Fruit fly (Drosophila melanogaster) whole organism, embryonic: ENCODE data around the gene CG43339.
A peak's percentile ranks its signal among the peaks of the same experiment; 100 is the strongest.

Experiments
- B-H1 ChIP-seq: fragments of 200-800 bp; sonication (Bioruptor generic); IDR thresholded peaks from 3 replicates; pipeline ENCODE4 v1.3.6; 2022; ENCODE audit warnings: missing biosample characterization, missing genetic modification characterization
- B-H2 ChIP-seq: fragments of 200-800 bp; sonication (Bioruptor generic); optimal IDR thresholded peaks from 2 replicates; lab custom pipeline; 2018; ENCODE audit warnings: missing biosample characterization, mild to moderate bottlenecking, missing genetic modification characterization
- CG10147 ChIP-seq: fragments of 200-800 bp; sonication (Bioruptor generic); optimal IDR thresholded peaks from 2 replicates; lab custom pipeline; 2019; ENCODE audit warnings: missing biosample characterization, mild to moderate bottlenecking, missing genetic modification characterization, moderate library complexity
- CG11398 ChIP-seq: fragments of 200-800 bp; sonication (Bioruptor generic); optimal IDR thresholded peaks from 2 replicates; lab custom pipeline; 2016; ENCODE audit warnings: missing biosample characterization, missing genetic modification characterization
- CG12769 ChIP-seq: fragments of 200-800 bp; sonication (Bioruptor generic); optimal IDR thresholded peaks from 2 replicates; lab custom pipeline; 2019; ENCODE audit warnings: missing biosample characterization, mild to moderate bottlenecking, missing genetic modification characterization, moderate library complexity
- CG13894 ChIP-seq: fragments of 200-800 bp; sonication (Bioruptor generic); optimal IDR thresholded peaks from 3 replicates; lab custom pipeline; 2018; ENCODE audit warnings: missing biosample characterization, mild to moderate bottlenecking, missing genetic modification characterization, moderate library complexity
- CG1603 ChIP-seq: fragments of 200-800 bp; sonication (Bioruptor generic); optimal IDR thresholded peaks from 2 replicates; lab custom pipeline; 2019; ENCODE audit warnings: missing biosample characterization, mild to moderate bottlenecking, missing genetic modification characterization, moderate library complexity
- CG16779 ChIP-seq: fragments of 200-800 bp; sonication (Bioruptor generic); IDR thresholded peaks from 2 replicates; pipeline ENCODE4 v1.3.6; 2022; ENCODE audit warnings: missing biosample characterization, missing genetic modification characterization
- CG17385 ChIP-seq: fragments of 200-800 bp; sonication (Bioruptor generic); optimal IDR thresholded peaks from 3 replicates; lab custom pipeline; 2018; ENCODE audit warnings: missing biosample characterization, mild to moderate bottlenecking, missing genetic modification characterization
- CG2120 ChIP-seq: fragments of 200-800 bp; sonication (Bioruptor generic); optimal IDR thresholded peaks from 3 replicates; lab custom pipeline; 2016; ENCODE audit warnings: missing biosample characterization, missing genetic modification characterization
- CG31365 ChIP-seq: fragments of 200-800 bp; sonication (Bioruptor generic); optimal IDR thresholded peaks from 2 replicates; lab custom pipeline; 2018; ENCODE audit warnings: missing biosample characterization, mild to moderate bottlenecking, missing genetic modification characterization
- CG7357 ChIP-seq: fragments of 200-800 bp; sonication (Bioruptor generic); IDR thresholded peaks from 3 replicates; pipeline ENCODE4 v1.3.6; 2022; ENCODE audit warnings: missing biosample characterization, missing genetic modification characterization
- CG7556 ChIP-seq: fragments of 200-800 bp; sonication (Bioruptor generic); optimal IDR thresholded peaks from 2 replicates; lab custom pipeline; 2017; ENCODE audit warnings: missing biosample characterization, mild to moderate bottlenecking, missing genetic modification characterization
- CG7963 ChIP-seq: fragments of 200-800 bp; sonication (Bioruptor generic); IDR thresholded peaks from 3 replicates; pipeline ENCODE4 v1.3.6; 2022; ENCODE audit warnings: missing biosample characterization, missing genetic modification characterization; ENCODE audit not compliant: partially characterized antibody
- CTCF ChIP-seq: fragments of 200-800 bp; sonication (Bioruptor generic); optimal IDR thresholded peaks from 2 replicates; lab custom pipeline; 2017; ENCODE audit warnings: missing biosample characterization, mild to moderate bottlenecking, missing genetic modification characterization, moderate library complexity
- D19A ChIP-seq: fragments of 200-800 bp; optimal IDR thresholded peaks from 3 replicates; lab custom pipeline; 2019; ENCODE audit warnings: missing biosample characterization, mild to moderate bottlenecking, missing genetic modification characterization, moderate library complexity
- D19B ChIP-seq: fragments of 200-800 bp; sonication (Bioruptor generic); optimal IDR thresholded peaks from 2 replicates; lab custom pipeline; 2017; ENCODE audit warnings: missing biosample characterization, mild to moderate bottlenecking, missing genetic modification characterization
- Drgx ChIP-seq: fragments of 200-800 bp; sonication (Bioruptor generic); IDR thresholded peaks from 2 replicates; pipeline ENCODE4 v1.3.6; 2022; ENCODE audit warnings: missing biosample characterization, missing genetic modification characterization
- Eip74EF ChIP-seq, 2 experiments: fragments of 200-800 bp in 1 of 2; fragments of >200 bp in 1 of 2; sonication (Bioruptor generic) in 1 of 2; optimal IDR thresholded peaks; 2 replicates each; lab custom pipeline; 2017 to 2019; ENCODE audit warnings: missing biosample characterization in 2 of 2, missing genetic modification characterization in 2 of 2, mild to moderate bottlenecking in 1 of 2, moderate library complexity in 1 of 2
- HmgD ChIP-seq: fragments of 200-800 bp; sonication (Bioruptor generic); optimal IDR thresholded peaks from 3 replicates; lab custom pipeline; 2016; ENCODE audit warnings: missing biosample characterization, missing genetic modification characterization
- Neu2 ChIP-seq: fragments of 200-800 bp; sonication (Bioruptor generic); optimal IDR thresholded peaks from 3 replicates; lab custom pipeline; 2016; ENCODE audit warnings: missing biosample characterization, missing genetic modification characterization, borderline replicate concordance
- Rx ChIP-seq: fragments of 200-800 bp; sonication (Bioruptor generic); IDR thresholded peaks from 2 replicates; pipeline ENCODE4 v1.3.6; 2022; ENCODE audit warnings: missing biosample characterization, missing genetic modification characterization
- Sin3A ChIP-seq: fragments of >200 bp; optimal IDR thresholded peaks from 2 replicates; lab custom pipeline; 2018
- Xbp1 ChIP-seq: fragments of 200-800 bp; sonication (Bioruptor generic); optimal IDR thresholded peaks from 3 replicates; lab custom pipeline; 2016; ENCODE audit warnings: missing biosample characterization, mild to moderate bottlenecking, missing genetic modification characterization
- Xrp1 ChIP-seq: fragments of 200-800 bp; sonication (Bioruptor generic); IDR thresholded peaks from 2 replicates; pipeline ENCODE4 v1.3.6; 2022; ENCODE audit warnings: missing biosample characterization, missing genetic modification characterization
- ap ChIP-seq: fragments of 200-800 bp; sonication (Bioruptor generic); IDR thresholded peaks from 2 replicates; pipeline ENCODE4 v1.3.6; 2022; ENCODE audit warnings: missing biosample characterization, missing genetic modification characterization
- ara ChIP-seq: fragments of 200-800 bp; sonication (Bioruptor generic); IDR thresholded peaks from 2 replicates; pipeline ENCODE4 v1.3.6; 2022; ENCODE audit warnings: missing biosample characterization, missing genetic modification characterization
- ato ChIP-seq: fragments of 200-800 bp; sonication (Bioruptor generic); IDR thresholded peaks from 2 replicates; pipeline ENCODE4 v1.3.6; 2022; ENCODE audit warnings: missing biosample characterization, missing genetic modification characterization; ENCODE audit not compliant: partially characterized antibody
- bigmax ChIP-seq: fragments of 200-800 bp; sonication (Bioruptor generic); optimal IDR thresholded peaks from 2 replicates; lab custom pipeline; 2018; ENCODE audit warnings: missing biosample characterization, mild to moderate bottlenecking, missing genetic modification characterization
- dysf ChIP-seq: fragments of 200-800 bp; sonication (Bioruptor generic); IDR thresholded peaks from 3 replicates; pipeline ENCODE4 v1.3.6; 2022; ENCODE audit warnings: missing biosample characterization, missing genetic modification characterization
- fd96Cb ChIP-seq: fragments of 200-800 bp; sonication (Bioruptor generic); optimal IDR thresholded peaks from 2 replicates; lab custom pipeline; 2018; ENCODE audit warnings: missing biosample characterization, mild to moderate bottlenecking, missing genetic modification characterization, moderate library complexity
- ftz-f1 ChIP-seq: fragments of 200-800 bp; sonication (Bioruptor generic); optimal IDR thresholded peaks from 2 replicates; lab custom pipeline; 2016; ENCODE audit warnings: missing biosample characterization, missing genetic modification characterization
- hkb ChIP-seq, 2 experiments: fragments of 200-800 bp in 1 of 2; fragments of >200 bp in 1 of 2; sonication (Bioruptor generic) in 1 of 2; IDR thresholded peaks in 1 of 2; optimal IDR thresholded peaks in 1 of 2; 2 replicates each; pipeline versions ENCODE4 v1.3.6 to Lab custom; 2017 to 2022; ENCODE audit warnings: missing biosample characterization in 1 of 2, missing genetic modification characterization in 1 of 2
- kay ChIP-seq: fragments of 200-800 bp; sonication (Bioruptor generic); optimal IDR thresholded peaks from 2 replicates; lab custom pipeline; 2016; ENCODE audit warnings: missing biosample characterization, missing genetic modification characterization
- knrl ChIP-seq: fragments of 200-800 bp; sonication (Bioruptor generic); IDR thresholded peaks from 3 replicates; pipeline ENCODE4 v1.3.6; 2022; ENCODE audit warnings: missing biosample characterization, missing genetic modification characterization; ENCODE audit not compliant: partially characterized antibody
- lilli ChIP-seq: fragments of 200-800 bp; sonication (Bioruptor generic); optimal IDR thresholded peaks from 3 replicates; lab custom pipeline; 2016; ENCODE audit warnings: missing biosample characterization, missing genetic modification characterization
- maf-S ChIP-seq: fragments of 200-800 bp; sonication (Bioruptor generic); optimal IDR thresholded peaks from 2 replicates; lab custom pipeline; 2016; ENCODE audit warnings: missing biosample characterization, missing genetic modification characterization
- mld ChIP-seq: fragments of 200-800 bp; sonication (Bioruptor generic); IDR thresholded peaks from 3 replicates; pipeline ENCODE4 v1.3.6; 2022; ENCODE audit warnings: missing biosample characterization, missing genetic modification characterization; ENCODE audit not compliant: partially characterized antibody
- pan ChIP-seq, 4 experiments: fragments of >200 bp in 3 of 4; fragments of 200-800 bp in 1 of 4; sonication (Bioruptor generic) in 1 of 4; optimal IDR thresholded peaks in 3 of 4; IDR thresholded peaks in 1 of 4; 2 replicates each; pipeline versions ENCODE4 v1.3.6 to Lab custom; 2017 to 2022; ENCODE audit warnings: missing biosample characterization in 2 of 4, missing genetic modification characterization in 2 of 4, mixed read lengths in 1 of 4
- phol ChIP-seq: fragments of 200-800 bp; sonication (Bioruptor generic); optimal IDR thresholded peaks from 3 replicates; lab custom pipeline; 2018; ENCODE audit warnings: missing biosample characterization, mild to moderate bottlenecking, missing genetic modification characterization, moderate library complexity
- pita ChIP-seq: fragments of 200-800 bp; sonication (Bioruptor generic); optimal IDR thresholded peaks from 2 replicates; lab custom pipeline; 2017; ENCODE audit warnings: missing biosample characterization, mild to moderate bottlenecking, missing genetic modification characterization
- prd ChIP-seq, 3 experiments: fragments of >200 bp in 2 of 3; fragments of 200-800 bp in 1 of 3; sonication (Bioruptor generic) in 1 of 3; optimal IDR thresholded peaks in 2 of 3; IDR thresholded peaks in 1 of 3; 2 replicates in 2 of 3; 3 replicates in 1 of 3; pipeline versions ENCODE4 v1.3.6 to Lab custom; 2017 to 2022; ENCODE audit warnings: missing biosample characterization in 1 of 3, missing genetic modification characterization in 1 of 3
- rib ChIP-seq: fragments of 200-800 bp; sonication (Bioruptor generic); IDR thresholded peaks from 2 replicates; pipeline ENCODE4 v1.3.6; 2022; ENCODE audit warnings: missing biosample characterization, missing genetic modification characterization
- run ChIP-seq: fragments of 200-800 bp; sonication (Bioruptor generic); optimal IDR thresholded peaks from 3 replicates; lab custom pipeline; 2018; ENCODE audit warnings: missing biosample characterization, mild to moderate bottlenecking, missing genetic modification characterization
- sd ChIP-seq: fragments of 200-800 bp; sonication (Bioruptor generic); optimal IDR thresholded peaks from 3 replicates; lab custom pipeline; 2018; ENCODE audit warnings: missing biosample characterization, mild to moderate bottlenecking, missing genetic modification characterization, moderate library complexity
- slbo ChIP-seq: fragments of 200-800 bp; sonication (Bioruptor generic); IDR thresholded peaks from 2 replicates; pipeline ENCODE4 v1.3.6; 2022; ENCODE audit warnings: missing biosample characterization, missing genetic modification characterization
- sna ChIP-seq: fragments of 200-800 bp; sonication (Bioruptor generic); IDR thresholded peaks from 2 replicates; pipeline ENCODE4 v1.3.6; 2022; ENCODE audit warnings: missing biosample characterization, missing genetic modification characterization; ENCODE audit not compliant: partially characterized antibody
- vfl ChIP-seq: fragments of 200-800 bp; sonication (Bioruptor generic); optimal IDR thresholded peaks from 2 replicates; lab custom pipeline; 2016; ENCODE audit warnings: missing biosample characterization, missing genetic modification characterization

Gene CG43339

dm6 chr2L:18708239-18708891 is 35.3 kb upstream of the CG43339 start, which contains the start of the genes Faf2 and Grip71 (continued):
- TF ChIP-seq slbo (GFP tag; lab: Robert Waterston, UW) (peak; percentile 98), kay (peak; percentile 85), CG1603 (peak; percentile 88), CG17385 (GFP tag; lab: Kevin White, UChicago) (peak; percentile 98), Drgx (GFP tag; lab: Robert Waterston, UW) (peak; percentile 85), sna (GFP tag; lab: Robert Waterston, UW) (no peak), CG2120 (GFP tag; lab: Kevin White, UChicago) (peak; percentile 94), bigmax (GFP tag; lab: Kevin White, UChicago) (peak; percentile 26), Neu2 (GFP tag; lab: Kevin White, UChicago) (no peak), lilli (GFP tag; lab: Kevin White, UChicago) (peak; percentile 96), mld (no peak), Rx (GFP tag; lab: Robert Waterston, UW) (peak; percentile 93), knrl (GFP tag; lab: Robert Waterston, UW) (peak; percentile 66), Sin3A (lab: Kevin White, UChicago) (peak; percentile 94), D19A (tag; lab: Kevin White, UChicago) (peak; percentile 74), hkb (optimal IDR thresholded peaks at IDR 0.05; lab: Kevin White, UChicago) (peak; percentile 88), hkb (GFP tag; IDR thresholded peaks at IDR 0.05; lab: Robert Waterston, UW) (peak; percentile 91), sd (peak; percentile 83), ftz-f1 (GFP tag; lab: Kevin White, UChicago) (peak; percentile 59), CG10147 (GFP tag; lab: Kevin White, UChicago) (peak; percentile 83), CG7963 (GFP tag; lab: Robert Waterston, UW) (no peak), maf-S (GFP tag; lab: Kevin White, UChicago) (peak; percentile 81), D19B (peak; percentile 77), run (peak; percentile 42), phol (peak; percentile 96), pita (no peak), vfl (GFP tag; lab: Kevin White, UChicago) (peak; percentile 76), B-H1 (GFP tag; lab: Robert Waterston, UW) (peak; percentile 94), prd (optimal IDR thresholded peaks at IDR 0.05; lab: Kevin White, UChicago) (no peak), prd (GFP tag; IDR thresholded peaks at IDR 0.05; lab: Robert Waterston, UW) (peak; percentile 98), pan (optimal IDR thresholded peaks at IDR 0.05; lab: Kevin White, UChicago) (no peak), pan (GFP tag; optimal IDR thresholded peaks at IDR 0.05 in 1 of 2, IDR thresholded peaks at IDR 0.05 in 1 of 2) (peak in 1 of 2 experiments; percentile 95), ara (peak; percentile 94), CG7556 (GFP tag; lab: Kevin White, UChicago) (peak; percentile 78), ap (GFP tag; lab: Robert Waterston, UW) (peak; percentile 93), CTCF (GFP tag; lab: Kevin White, UChicago) (peak; percentile 23), CG12769 (tag; lab: Kevin White, UChicago) (peak; percentile 82), Eip74EF (GFP tag; optimal IDR thresholded peaks at IDR 0.05; lab: Kevin White, UChicago) (peak; percentile 48 to 86), CG16779 (GFP tag; lab: Robert Waterston, UW) (peak; percentile 83; the same call in 1 of the 2 replicates), CG7357 (GFP tag; lab: Robert Waterston, UW) (peak; percentile 100), CG31365 (tag; lab: Kevin White, UChicago) (no peak), fd96Cb (peak; percentile 94), CG13894 (tag; lab: Kevin White, UChicago) (peak; percentile 80), dysf (GFP tag; lab: Robert Waterston, UW) (peak; percentile 95), rib (GFP tag; lab: Robert Waterston, UW) (peak; percentile 81), Xbp1 (GFP tag; lab: Kevin White, UChicago) (peak; percentile 97), ato (no peak), HmgD (GFP tag; lab: Kevin White, UChicago) (peak; percentile 22), B-H2 (GFP tag; lab: Kevin White, UChicago) (peak; percentile 83), Xrp1 (GFP tag; lab: Robert Waterston, UW) (peak; percentile 94), CG11398 (GFP tag; lab: Kevin White, UChicago) (peak; percentile 14)
